Worm (Caenorhabditis elegans) whole organism, L4/young adult: Measurements from ENCODE around the gene srh-276.

Experiments used
- W03F9.2 ChIP-seq: fragments of 150-350 bp; optimal IDR thresholded peaks from 2 replicates; lab custom pipeline; 2014; ENCODE audit warnings: missing biosample characterization, missing genetic modification characterization
- dao-5 ChIP-seq: sonication (generic microtip); optimal IDR thresholded peaks from 2 replicates; lab custom pipeline; 2016; ENCODE audit warnings: missing genotype, missing genetic modification characterization, moderate library complexity, missing compliant biosample characterization
- him-1 ChIP-seq: sonication (generic microtip); optimal IDR thresholded peaks from 2 replicates; lab custom pipeline; 2016; ENCODE audit warnings: missing genotype, missing genetic modification reagents, missing genetic modification characterization, missing compliant biosample characterization

ce11 chrV:15566511-15567178 lies 37.5 kb downstream of the srh-276 start:
- TF ChIP-seq him-1 (tag; lab: Kevin White, UChicago) (peak; percentile 22), W03F9.2 (tag; lab: Kevin White, UChicago) (no peak), dao-5 (tag; lab: Kevin White, UChicago) (no peak)
